Worm (Caenorhabditis elegans) whole organism, L3 larva: Measurements from ENCODE around the gene zmp-4.

Experiments
- R02D3.7 ChIP-seq: fragments of 150-350 bp; optimal IDR thresholded peaks from 2 replicates; lab custom pipeline; 2014; ENCODE audit warnings: missing biosample characterization, missing genetic modification characterization
- ZK546.5 ChIP-seq: sonication (generic microtip); optimal IDR thresholded peaks from 2 replicates; lab custom pipeline; 2017; ENCODE audit warnings: missing biosample characterization, missing genetic modification characterization
- ceh-28 ChIP-seq: fragments of 150-350 bp; optimal IDR thresholded peaks from 2 replicates; lab custom pipeline; 2014; ENCODE audit warnings: missing biosample characterization, missing genetic modification reagents, missing genetic modification characterization
- ceh-82 ChIP-seq: fragments of 150-350 bp; optimal IDR thresholded peaks from 2 replicates; lab custom pipeline; 2014; ENCODE audit warnings: missing biosample characterization, missing genetic modification characterization
- ceh-9 ChIP-seq: sonication (generic microtip); optimal IDR thresholded peaks from 2 replicates; lab custom pipeline; 2018; ENCODE audit warnings: missing biosample characterization, missing genetic modification characterization
- daf-12 ChIP-seq: fragments of 150-350 bp; optimal IDR thresholded peaks from 2 replicates; lab custom pipeline; 2014; ENCODE audit warnings: missing biosample characterization, missing genetic modification reagents, missing genetic modification characterization
- egl-27 ChIP-seq: sonication (generic microtip); optimal IDR thresholded peaks from 4 replicates; lab custom pipeline; 2017; ENCODE audit warnings: missing biosample characterization, missing genetic modification reagents, missing genetic modification characterization
- egl-5 ChIP-seq: fragments of 150-350 bp; optimal IDR thresholded peaks from 2 replicates; lab custom pipeline; 2017; ENCODE audit warnings: missing biosample characterization, missing genetic modification reagents, missing genetic modification characterization, inconsistent platforms
- elt-1 ChIP-seq: fragments of 150-350 bp; optimal IDR thresholded peaks from 2 replicates; lab custom pipeline; 2014; ENCODE audit warnings: missing biosample characterization, missing genetic modification characterization
- elt-2 ChIP-seq: sonication (generic microtip); optimal IDR thresholded peaks from 2 replicates; lab custom pipeline; 2016; ENCODE audit warnings: missing genetic modification reagents, mild to moderate bottlenecking, missing genetic modification characterization, missing compliant biosample characterization
- elt-3 ChIP-seq, 3 experiments: fragments of 150-350 bp in 1 of 3; sonication (generic microtip) in 2 of 3; optimal IDR thresholded peaks; 2 replicates in 2 of 3; 4 replicates in 1 of 3; lab custom pipeline; 2014 to 2017; ENCODE audit warnings: missing biosample characterization in 3 of 3, missing genetic modification characterization in 3 of 3
- eor-1 ChIP-seq, 2 experiments: fragments of 150-350 bp; optimal IDR thresholded peaks; 2 replicates each; lab custom pipeline; 2014 to 2018; ENCODE audit warnings: missing biosample characterization in 2 of 2, missing genetic modification characterization in 2 of 2
- fkh-10 ChIP-seq: sonication (generic microtip); optimal IDR thresholded peaks from 2 replicates; lab custom pipeline; 2017; ENCODE audit warnings: missing biosample characterization, missing genetic modification reagents, missing genetic modification characterization
- fkh-2 ChIP-seq: fragments of 150-350 bp; optimal IDR thresholded peaks from 2 replicates; lab custom pipeline; 2014; ENCODE audit warnings: missing biosample characterization, missing genetic modification reagents, missing genetic modification characterization
- hmg-11 ChIP-seq: sonication (generic microtip); optimal IDR thresholded peaks from 2 replicates; lab custom pipeline; 2016; ENCODE audit warnings: missing genetic modification characterization, missing compliant biosample characterization
- lin-15B ChIP-seq: fragments of 150-350 bp; optimal IDR thresholded peaks from 2 replicates; lab custom pipeline; 2014; ENCODE audit warnings: missing biosample characterization, missing genetic modification characterization
- lin-39 ChIP-seq: fragments of 150-350 bp; optimal IDR thresholded peaks from 2 replicates; lab custom pipeline; 2018; ENCODE audit warnings: missing biosample characterization, missing genetic modification reagents, missing genetic modification characterization
- lsy-12 ChIP-seq: sonication (generic microtip); optimal IDR thresholded peaks from 2 replicates; lab custom pipeline; 2016; ENCODE audit warnings: mild to moderate bottlenecking, missing genetic modification characterization, missing compliant biosample characterization
- mdl-1 ChIP-seq: fragments of 150-350 bp; optimal IDR thresholded peaks from 2 replicates; lab custom pipeline; 2014; ENCODE audit warnings: missing biosample characterization, missing genetic modification characterization
- nfya-1 ChIP-seq: sonication (generic microtip); optimal IDR thresholded peaks from 2 replicates; lab custom pipeline; 2017; ENCODE audit warnings: missing genetic modification characterization, mild to moderate bottlenecking, missing compliant biosample characterization, antibody characterized with exemption, moderate library complexity; ENCODE audit not compliant: insufficient read depth
- nhr-11 ChIP-seq: fragments of 150-350 bp; optimal IDR thresholded peaks from 2 replicates; lab custom pipeline; 2014; ENCODE audit warnings: missing biosample characterization, missing genetic modification characterization
- nhr-12 ChIP-seq: fragments of 150-350 bp; optimal IDR thresholded peaks from 2 replicates; lab custom pipeline; 2014; ENCODE audit warnings: missing biosample characterization, missing genetic modification characterization
- nhr-25 ChIP-seq: sonication (generic microtip); optimal IDR thresholded peaks from 2 replicates; lab custom pipeline; 2017; ENCODE audit warnings: missing biosample characterization, missing genetic modification characterization
- nhr-28 ChIP-seq: fragments of 150-350 bp; optimal IDR thresholded peaks from 2 replicates; lab custom pipeline; 2014; ENCODE audit warnings: missing biosample characterization, missing genetic modification characterization
- nhr-67 ChIP-seq: fragments of 150-350 bp; optimal IDR thresholded peaks from 2 replicates; lab custom pipeline; 2014; ENCODE audit warnings: missing biosample characterization, missing genetic modification characterization
- nhr-76 ChIP-seq: fragments of 150-350 bp; sonication (generic microtip); optimal IDR thresholded peaks from 5 replicates; lab custom pipeline; 2014; ENCODE audit warnings: missing biosample characterization, missing genetic modification characterization
- sea-2 ChIP-seq: fragments of 150-350 bp; sonication (generic microtip); optimal IDR thresholded peaks from 4 replicates; lab custom pipeline; 2014; ENCODE audit warnings: missing biosample characterization, missing genetic modification reagents, missing genetic modification characterization
- skn-1 ChIP-seq: fragments of 150-350 bp; optimal IDR thresholded peaks from 2 replicates; lab custom pipeline; 2014; ENCODE audit warnings: missing biosample characterization, missing genetic modification characterization
- snpc-4 ChIP-seq: fragments of 150-350 bp; optimal IDR thresholded peaks from 2 replicates; lab custom pipeline; 2014; ENCODE audit warnings: missing biosample characterization, missing genetic modification characterization
- tbx-2 ChIP-seq: sonication (generic microtip); optimal IDR thresholded peaks from 2 replicates; lab custom pipeline; 2016; ENCODE audit warnings: mild to moderate bottlenecking, missing genetic modification characterization, missing compliant biosample characterization
- unc-39 ChIP-seq: sonication (generic microtip); optimal IDR thresholded peaks from 4 replicates; lab custom pipeline; 2017; ENCODE audit warnings: missing biosample characterization, missing genetic modification characterization
- zag-1 ChIP-seq: fragments of 150-350 bp; optimal IDR thresholded peaks from 2 replicates; lab custom pipeline; 2014; ENCODE audit warnings: missing biosample characterization, missing genetic modification characterization
- ztf-11 ChIP-seq: fragments of 150-350 bp; optimal IDR thresholded peaks from 2 replicates; lab custom pipeline; 2014; ENCODE audit warnings: missing biosample characterization, missing genetic modification characterization
- ztf-4 ChIP-seq: fragments of 150-350 bp; optimal IDR thresholded peaks from 2 replicates; lab custom pipeline; 2014; ENCODE audit warnings: missing biosample characterization, missing genetic modification characterization

The zmp-4 gene

ce11 chrV:14933450-14934218 is 12.2 kb upstream of the zmp-4 start:
- TF ChIP-seq mdl-1 (tag; lab: Kevin White, UChicago), result no peak
- no peak for TF ChIP-seq R02D3.7 (tag; lab: Kevin White, UChicago)
- TF ChIP-seq nhr-11, result no peak

- peak; percentile 13 for TF ChIP-seq lin-15B (tag; lab: Kevin White, UChicago)
- TF ChIP-seq lin-39 (tag; lab: Kevin White, UChicago), result peak; percentile 65
- TF ChIP-seq nfya-1 (tag; lab: Kevin White, UChicago), result peak; percentile 70
- TF ChIP-seq nhr-25 (tag; lab: Kevin White, UChicago), result no peak
- TF ChIP-seq fkh-10 (GFP tag; lab: Kevin White, UChicago), result peak; percentile 66
- TF ChIP-seq hmg-11 (tag; lab: Kevin White, UChicago), result peak; percentile 48
- TF ChIP-seq elt-3 (tag; optimal IDR thresholded peaks at IDR 0.05; lab: Kevin White, UChicago), result no peak
- peak; percentile 13 for TF ChIP-seq egl-5 (tag; lab: Kevin White, UChicago)
- peak; percentile 24 for TF ChIP-seq snpc-4
Observed at ce11 chrV:14930168-14930567, 8.8 kb upstream of the zmp-4 start.

ce11 chrV:14928248-14928647 is 6.8 kb upstream of the zmp-4 start, which contains the start of gene srg-55:
TSS of gene srg-55 (minus strand) at chrV:14928348.
- TF ChIP-seq elt-2, result no peak
- TF ChIP-seq ceh-82 (tag; lab: Kevin White, UChicago), result no peak
- no peak for TF ChIP-seq nhr-12 (tag; lab: Kevin White, UChicago)
- no peak for TF ChIP-seq sea-2
- TF ChIP-seq ztf-4 (tag; lab: Kevin White, UChicago), result no peak
- TF ChIP-seq mdl-1 (tag; lab: Kevin White, UChicago), result no peak
- TF ChIP-seq ceh-9 (tag; lab: Kevin White, UChicago), result no peak
- TF ChIP-seq nhr-28 (tag; lab: Kevin White, UChicago), result no peak
- no peak for TF ChIP-seq zag-1
- TF ChIP-seq elt-1 (tag; lab: Kevin White, UChicago), result no peak
- no peak for TF ChIP-seq daf-12
- TF ChIP-seq unc-39 (tag; lab: Kevin White, UChicago), result no peak
- no peak for TF ChIP-seq fkh-2 (tag; lab: Kevin White, UChicago)
- TF ChIP-seq tbx-2 (tag; lab: Kevin White, UChicago), result no peak
- no peak for TF ChIP-seq skn-1 (tag; lab: Kevin White, UChicago)
- TF ChIP-seq elt-3 (tag; optimal IDR thresholded peaks at IDR 0.05; lab: Kevin White, UChicago), result no peak
- TF ChIP-seq nfya-1 (tag; lab: Kevin White, UChicago), result no peak
- TF ChIP-seq egl-27, result no peak
- no peak for TF ChIP-seq egl-5 (tag; lab: Kevin White, UChicago)

- no peak for TF ChIP-seq nhr-76 (tag; lab: Kevin White, UChicago)
- no peak for TF ChIP-seq ztf-11 (tag; lab: Kevin White, UChicago)
- TF ChIP-seq eor-1 (tag; optimal IDR thresholded peaks at IDR 0.05; lab: Kevin White, UChicago), result no peak
- TF ChIP-seq egl-27, result no peak
- no peak for TF ChIP-seq ceh-28 (tag; lab: Kevin White, UChicago)
- no peak for TF ChIP-seq daf-12
- TF ChIP-seq fkh-2 (tag; lab: Kevin White, UChicago), result no peak
- TF ChIP-seq lsy-12 (tag; lab: Kevin White, UChicago), result no peak
- no peak for TF ChIP-seq elt-1 (tag; lab: Kevin White, UChicago)
- no peak for TF ChIP-seq zag-1
- no peak for TF ChIP-seq nhr-67 (tag; lab: Kevin White, UChicago)
- no peak for TF ChIP-seq nfya-1 (tag; lab: Kevin White, UChicago)
- no peak for TF ChIP-seq mdl-1 (tag; lab: Kevin White, UChicago)
- no peak for TF ChIP-seq nhr-28 (tag; lab: Kevin White, UChicago)
- no peak for TF ChIP-seq ZK546.5 (tag; lab: Kevin White, UChicago)
Observed at ce11 chrV:14924104-14924503, 2.7 kb upstream of the zmp-4 start, which contains the start of gene srg-54. TSS of gene srg-54 (minus strand) at chrV:14924204.
